Fruit fly (Drosophila melanogaster) whole organism, embryonic: ENCODE data around the gene CG14229.

Experiments used
- Ada2b ChIP-seq: fragments of 200-800 bp; sonication (Bioruptor generic); IDR thresholded peaks from 2 replicates; pipeline ENCODE4 v1.3.6; 2022; ENCODE audit warnings: missing biosample characterization, missing genetic modification characterization
- Atf3 ChIP-seq: fragments of 200-800 bp; sonication (Bioruptor generic); optimal IDR thresholded peaks from 3 replicates; lab custom pipeline; 2016; ENCODE audit warnings: missing biosample characterization, missing genetic modification characterization
- Atf6 ChIP-seq: fragments of 200-800 bp; sonication (Bioruptor generic); IDR thresholded peaks from 2 replicates; pipeline ENCODE4 v1.3.6; 2022; ENCODE audit warnings: missing biosample characterization, missing genetic modification characterization
- BtbVII ChIP-seq: fragments of 200-800 bp; sonication (Bioruptor generic); optimal IDR thresholded peaks from 3 replicates; lab custom pipeline; 2017; ENCODE audit warnings: missing biosample characterization, mild to moderate bottlenecking, missing genetic modification characterization
- CG10654 ChIP-seq: fragments of 200-800 bp; sonication (Bioruptor generic); optimal IDR thresholded peaks from 2 replicates; lab custom pipeline; 2016; ENCODE audit warnings: missing biosample characterization, missing genetic modification characterization
- CG11696 ChIP-seq: fragments of 200-800 bp; sonication (Bioruptor generic); IDR thresholded peaks from 2 replicates; pipeline ENCODE4 v1.3.6; 2022; ENCODE audit warnings: missing biosample characterization, missing genetic modification characterization
- CG13424 ChIP-seq: fragments of 200-800 bp; sonication (Bioruptor generic); optimal IDR thresholded peaks from 2 replicates; lab custom pipeline; 2019; ENCODE audit warnings: missing biosample characterization, mild to moderate bottlenecking, missing genetic modification characterization, moderate library complexity
- CG16813 ChIP-seq: fragments of 200-800 bp; sonication (Bioruptor generic); IDR thresholded peaks from 3 replicates; pipeline ENCODE4 v1.3.6; 2022; ENCODE audit warnings: missing biosample characterization, missing genetic modification characterization; ENCODE audit not compliant: partially characterized antibody
- CG17802 ChIP-seq: fragments of 200-800 bp; sonication (Bioruptor generic); optimal IDR thresholded peaks from 2 replicates; lab custom pipeline; 2018; ENCODE audit warnings: missing biosample characterization, mild to moderate bottlenecking, missing genetic modification characterization, moderate library complexity
- CG18262 ChIP-seq: fragments of 200-800 bp; optimal IDR thresholded peaks from 3 replicates; lab custom pipeline; 2019; ENCODE audit warnings: missing biosample characterization, mild to moderate bottlenecking, missing genetic modification characterization, moderate library complexity
- CG18476 ChIP-seq: fragments of 200-800 bp; sonication (Bioruptor generic); optimal IDR thresholded peaks from 2 replicates; lab custom pipeline; 2016; ENCODE audit warnings: missing biosample characterization, mild to moderate bottlenecking, missing genetic modification characterization
- CG18599 ChIP-seq: fragments of 200-800 bp; sonication (Bioruptor generic); optimal IDR thresholded peaks from 3 replicates; lab custom pipeline; 2017; ENCODE audit warnings: missing biosample characterization, missing genetic modification characterization, mild to moderate bottlenecking, moderate library complexity, missing genetic modification reagents
- CG2116 ChIP-seq: fragments of 200-800 bp; sonication (Bioruptor generic); optimal IDR thresholded peaks from 3 replicates; lab custom pipeline; 2018; ENCODE audit warnings: missing biosample characterization, mild to moderate bottlenecking, missing genetic modification characterization
- CG2199 ChIP-seq: fragments of 200-800 bp; sonication (Bioruptor generic); IDR thresholded peaks from 3 replicates; pipeline ENCODE4 v1.3.6; 2022; ENCODE audit warnings: missing biosample characterization, missing genetic modification characterization
- CG31365 ChIP-seq: fragments of 200-800 bp; sonication (Bioruptor generic); optimal IDR thresholded peaks from 2 replicates; lab custom pipeline; 2018; ENCODE audit warnings: missing biosample characterization, mild to moderate bottlenecking, missing genetic modification characterization
- CG31441 ChIP-seq: fragments of 200-800 bp; sonication (Bioruptor generic); IDR thresholded peaks from 2 replicates; pipeline ENCODE4 v1.3.6; 2022; ENCODE audit warnings: missing biosample characterization, missing genetic modification characterization
- CG32772 ChIP-seq: fragments of 200-800 bp; sonication (Bioruptor generic); IDR thresholded peaks from 2 replicates; pipeline ENCODE4 v1.3.6; 2022; ENCODE audit warnings: missing biosample characterization, missing genetic modification characterization
- CG34422 ChIP-seq: fragments of 200-800 bp; sonication (Bioruptor generic); IDR thresholded peaks from 3 replicates; pipeline ENCODE4 v1.3.6; 2022; ENCODE audit warnings: missing biosample characterization, missing genetic modification characterization
- CG3847 ChIP-seq: fragments of 200-800 bp; sonication (Bioruptor generic); IDR thresholded peaks from 2 replicates; pipeline ENCODE4 v1.3.6; 2022; ENCODE audit warnings: missing biosample characterization, missing genetic modification characterization
- CG4617 ChIP-seq: fragments of 200-800 bp; sonication (Bioruptor generic); optimal IDR thresholded peaks from 3 replicates; lab custom pipeline; 2016; ENCODE audit warnings: missing biosample characterization, missing genetic modification characterization, borderline replicate concordance
- CG6175 ChIP-seq: fragments of 200-800 bp; sonication (Bioruptor generic); IDR thresholded peaks from 3 replicates; pipeline ENCODE4 v1.3.6; 2022; ENCODE audit warnings: missing biosample characterization, missing genetic modification characterization
- CG6813 ChIP-seq: fragments of 200-800 bp; sonication (Bioruptor generic); optimal IDR thresholded peaks from 2 replicates; lab custom pipeline; 2017; ENCODE audit warnings: missing biosample characterization, missing genetic modification characterization, mild to moderate bottlenecking, moderate library complexity, missing genetic modification reagents
- CG6854 ChIP-seq: fragments of 200-800 bp; sonication (Bioruptor generic); optimal IDR thresholded peaks from 3 replicates; lab custom pipeline; 2017; ENCODE audit warnings: missing biosample characterization, mild to moderate bottlenecking, missing genetic modification characterization
- CG7928 ChIP-seq: fragments of 200-800 bp; sonication (Bioruptor generic); optimal IDR thresholded peaks from 2 replicates; lab custom pipeline; 2017; ENCODE audit warnings: missing biosample characterization, mild to moderate bottlenecking, missing genetic modification characterization
- CG9932 ChIP-seq: fragments of 200-800 bp; sonication (Bioruptor generic); IDR thresholded peaks from 2 replicates; pipeline ENCODE4 v1.3.6; 2022; ENCODE audit warnings: missing biosample characterization, missing genetic modification characterization
- CoRest ChIP-seq: fragments of 200-800 bp; sonication (Bioruptor generic); optimal IDR thresholded peaks from 3 replicates; lab custom pipeline; 2018; ENCODE audit warnings: missing biosample characterization, mild to moderate bottlenecking, missing genetic modification characterization, moderate library complexity
- Dad ChIP-seq: fragments of 200-800 bp; sonication (Bioruptor generic); optimal IDR thresholded peaks from 3 replicates; lab custom pipeline; 2016; ENCODE audit warnings: missing biosample characterization, missing genetic modification characterization
- Fer3 ChIP-seq: fragments of 200-800 bp; sonication (Bioruptor generic); optimal IDR thresholded peaks from 2 replicates; lab custom pipeline; 2018; ENCODE audit warnings: missing biosample characterization, mild to moderate bottlenecking, missing genetic modification characterization, moderate library complexity
- H2.0 ChIP-seq: fragments of 200-800 bp; sonication (Bioruptor generic); IDR thresholded peaks from 2 replicates; pipeline ENCODE4 v1.3.6; 2022; ENCODE audit warnings: missing biosample characterization, missing genetic modification characterization
- HLHmδ ChIP-seq: fragments of 200-800 bp; sonication (Bioruptor generic); optimal IDR thresholded peaks from 2 replicates; lab custom pipeline; 2018; ENCODE audit warnings: missing biosample characterization, mild to moderate bottlenecking, missing genetic modification characterization, moderate library complexity
- Kr ChIP-seq: fragments of 200-800 bp; sonication (Bioruptor generic); optimal IDR thresholded peaks from 2 replicates; lab custom pipeline; 2017; ENCODE audit warnings: missing biosample characterization, mild to moderate bottlenecking, missing genetic modification characterization
- MESR4 ChIP-seq: fragments of 200-800 bp; sonication (Bioruptor generic); optimal IDR thresholded peaks from 2 replicates; lab custom pipeline; 2018; ENCODE audit warnings: missing biosample characterization, mild to moderate bottlenecking, missing genetic modification characterization, moderate library complexity
- ac ChIP-seq: fragments of 200-800 bp; sonication (Bioruptor generic); optimal IDR thresholded peaks from 3 replicates; lab custom pipeline; 2017; ENCODE audit warnings: missing biosample characterization, mild to moderate bottlenecking, missing genetic modification characterization
- aop ChIP-seq: fragments of 200-800 bp; sonication (Bioruptor generic); IDR thresholded peaks from 2 replicates; pipeline ENCODE4 v1.3.6; 2022; ENCODE audit warnings: missing biosample characterization, missing genetic modification characterization
- chif ChIP-seq, 2 experiments: fragments of 200-800 bp; sonication (Bioruptor generic); optimal IDR thresholded peaks; 3 replicates each; lab custom pipeline; 2016; ENCODE audit warnings: missing biosample characterization in 2 of 2, missing genetic modification characterization in 2 of 2
- dimm ChIP-seq: fragments of 200-800 bp; sonication (Bioruptor generic); IDR thresholded peaks from 2 replicates; pipeline ENCODE4 v1.3.6; 2022; ENCODE audit warnings: missing biosample characterization, missing genetic modification characterization
- dpn ChIP-seq, 2 experiments: fragments of 200-800 bp; sonication (Bioruptor generic); optimal IDR thresholded peaks; 3 replicates each; lab custom pipeline; 2016; ENCODE audit warnings: missing biosample characterization in 2 of 2, missing genetic modification characterization in 2 of 2
- en ChIP-seq: fragments of 200-800 bp; sonication (Bioruptor generic); optimal IDR thresholded peaks from 2 replicates; lab custom pipeline; 2016; ENCODE audit warnings: missing biosample characterization, missing genetic modification characterization
- eyg ChIP-seq: fragments of 200-800 bp; sonication (Bioruptor generic); optimal IDR thresholded peaks from 3 replicates; lab custom pipeline; 2016; ENCODE audit warnings: missing biosample characterization, missing genetic modification characterization
- gsb ChIP-seq: fragments of 200-800 bp; sonication (Bioruptor generic); IDR thresholded peaks from 2 replicates; pipeline ENCODE4 v1.3.6; 2022; ENCODE audit warnings: missing biosample characterization, missing genetic modification characterization
- ind ChIP-seq: fragments of 200-800 bp; sonication (Bioruptor generic); optimal IDR thresholded peaks from 3 replicates; lab custom pipeline; 2016; ENCODE audit warnings: missing biosample characterization, missing genetic modification characterization
- insv ChIP-seq, 2 experiments: fragments of 200-800 bp; sonication (Bioruptor generic); optimal IDR thresholded peaks; 3 replicates each; lab custom pipeline; 2016 to 2018; ENCODE audit warnings: missing biosample characterization in 2 of 2, missing genetic modification characterization in 2 of 2
- ken ChIP-seq: fragments of 200-800 bp; sonication (Bioruptor generic); IDR thresholded peaks from 3 replicates; pipeline ENCODE4 v1.3.6; 2022; ENCODE audit warnings: missing biosample characterization, missing genetic modification characterization
- odd ChIP-seq: fragments of 200-800 bp; sonication (Bioruptor generic); optimal IDR thresholded peaks from 2 replicates; lab custom pipeline; 2017; ENCODE audit warnings: missing biosample characterization, mild to moderate bottlenecking, missing genetic modification characterization
- otp ChIP-seq: fragments of 200-800 bp; sonication (Bioruptor generic); IDR thresholded peaks from 3 replicates; pipeline ENCODE4, ENCODE4 v1.3.6; 2022; ENCODE audit warnings: missing biosample characterization, missing genetic modification characterization
- pb ChIP-seq: fragments of 200-800 bp; sonication (Bioruptor generic); optimal IDR thresholded peaks from 3 replicates; lab custom pipeline; 2016; ENCODE audit warnings: missing biosample characterization, missing genetic modification characterization
- pum ChIP-seq: fragments of 200-800 bp; sonication (Bioruptor generic); optimal IDR thresholded peaks from 2 replicates; lab custom pipeline; 2016; ENCODE audit warnings: missing biosample characterization, missing genetic modification characterization
- sima ChIP-seq: fragments of 200-800 bp; sonication (Bioruptor generic); optimal IDR thresholded peaks from 2 replicates; lab custom pipeline; 2016; ENCODE audit warnings: missing biosample characterization, missing genetic modification characterization
- sob ChIP-seq: fragments of 200-800 bp; sonication (Bioruptor generic); IDR thresholded peaks from 2 replicates; pipeline ENCODE4 v1.3.6; 2022; ENCODE audit warnings: missing biosample characterization, missing genetic modification characterization
- vfl ChIP-seq: fragments of 200-800 bp; sonication (Bioruptor generic); optimal IDR thresholded peaks from 2 replicates; lab custom pipeline; 2016; ENCODE audit warnings: missing biosample characterization, missing genetic modification characterization
- z ChIP-seq: fragments of 200-800 bp; sonication (Bioruptor generic); IDR thresholded peaks from 3 replicates; pipeline ENCODE4 v1.3.6; 2022; ENCODE audit warnings: missing biosample characterization, missing genetic modification characterization

The CG14229 gene

dm6 chrX:19663196-19663858 is 31.7 kb downstream of the CG14229 start (continued):
- no peak; the same call in 1 of the 2 replicates for TF ChIP-seq CG31441
- TF ChIP-seq CG32772, result no peak
- TF ChIP-seq CG13424 (tag; lab: Kevin White, UChicago), result peak; percentile 65
- no peak for TF ChIP-seq CG3847
- TF ChIP-seq CG6813 (GFP tag; lab: Kevin White, UChicago), result no peak
- peak; percentile 58 for TF ChIP-seq odd (GFP tag; lab: Kevin White, UChicago)
- TF ChIP-seq CG9932 (GFP tag; lab: Robert Waterston, UW), result 0 out of 2 replicates have a peak, but pooled peaks have one; percentile 4
- peak; percentile 44 for TF ChIP-seq Fer3 (tag; lab: Kevin White, UChicago)
- no peak for TF ChIP-seq Atf6 (GFP tag; lab: Robert Waterston, UW)
- no peak for TF ChIP-seq ken
- no peak for TF ChIP-seq Ada2b
- no peak for TF ChIP-seq sob (GFP tag; lab: Robert Waterston, UW)
- TF ChIP-seq otp (GFP tag; lab: Robert Waterston, UW), result no peak
- TF ChIP-seq ind (GFP tag; lab: Kevin White, UChicago), result peak; percentile 37
- no peak for TF ChIP-seq CG4617 (GFP tag; lab: Kevin White, UChicago)
- no peak for TF ChIP-seq dimm (GFP tag; lab: Robert Waterston, UW)
- TF ChIP-seq pum (GFP tag; lab: Kevin White, UChicago), result peak; percentile 31
- TF ChIP-seq pb (GFP tag; lab: Kevin White, UChicago), result no peak
- no peak for TF ChIP-seq CG34422 (GFP tag; lab: Robert Waterston, UW)
- TF ChIP-seq CG18262 (tag; lab: Kevin White, UChicago), result peak; percentile 82
- TF ChIP-seq chif (GFP tag; optimal IDR thresholded peaks at IDR 0.05; lab: Kevin White, UChicago), result peak in 1 of 2 experiments; percentile 3
- TF ChIP-seq Atf3, result no peak
- no peak for TF ChIP-seq Dad (GFP tag; lab: Kevin White, UChicago)
- no peak for TF ChIP-seq H2.0 (GFP tag; lab: Robert Waterston, UW)
- no peak for TF ChIP-seq CG7928 (GFP tag; lab: Kevin White, UChicago)
- no peak for TF ChIP-seq CG2199 (GFP tag; lab: Robert Waterston, UW)
- peak; percentile 5 for TF ChIP-seq BtbVII
- TF ChIP-seq ac, result no peak
- no peak for TF ChIP-seq vfl (GFP tag; lab: Kevin White, UChicago)
- peak; percentile 55 for TF ChIP-seq CG18476
- TF ChIP-seq z (GFP tag; lab: Robert Waterston, UW), result no peak
- TF ChIP-seq insv (GFP tag; optimal IDR thresholded peaks at IDR 0.05; lab: Kevin White, UChicago), result no peak
- TF ChIP-seq eyg, result no peak
- TF ChIP-seq aop, result no peak
- no peak for TF ChIP-seq HLHmδ (GFP tag; lab: Kevin White, UChicago)
- TF ChIP-seq dpn (GFP tag; optimal IDR thresholded peaks at IDR 0.05; lab: Kevin White, UChicago), result peak; percentile 14 to 38
- TF ChIP-seq CG31365 (tag; lab: Kevin White, UChicago), result no peak
- peak; percentile 58 for TF ChIP-seq CG6854 (GFP tag; lab: Kevin White, UChicago)
- no peak for TF ChIP-seq sima (GFP tag; lab: Kevin White, UChicago)
- TF ChIP-seq MESR4 (GFP tag; lab: Kevin White, UChicago), result no peak
- TF ChIP-seq CG10654 (GFP tag; lab: Kevin White, UChicago), result no peak
- no peak for TF ChIP-seq en
- TF ChIP-seq CG16813 (GFP tag; lab: Robert Waterston, UW), result no peak; the same call in 2 of the 3 replicates
- TF ChIP-seq CoRest, result peak; percentile 76
- TF ChIP-seq gsb (GFP tag; lab: Robert Waterston, UW), result no peak
- TF ChIP-seq CG2116 (GFP tag; lab: Kevin White, UChicago), result peak; percentile 5
- TF ChIP-seq Kr (GFP tag; lab: Kevin White, UChicago), result no peak
- no peak for TF ChIP-seq CG11696
- no peak for TF ChIP-seq CG17802 (tag; lab: Kevin White, UChicago)
- TF ChIP-seq CG18599 (GFP tag; lab: Kevin White, UChicago), result peak; percentile 52
- TF ChIP-seq CG6175 (GFP tag; lab: Robert Waterston, UW), result peak; percentile 94
